Worm (Caenorhabditis elegans): ENCODE results near the gene iglr-2.
"Not testable (repeated sequence)": the region's sequence is repeated elsewhere in the genome, so short reads cannot be mapped to it uniquely, and the experiment has no call there.

iglr-2 gene

DNA sequence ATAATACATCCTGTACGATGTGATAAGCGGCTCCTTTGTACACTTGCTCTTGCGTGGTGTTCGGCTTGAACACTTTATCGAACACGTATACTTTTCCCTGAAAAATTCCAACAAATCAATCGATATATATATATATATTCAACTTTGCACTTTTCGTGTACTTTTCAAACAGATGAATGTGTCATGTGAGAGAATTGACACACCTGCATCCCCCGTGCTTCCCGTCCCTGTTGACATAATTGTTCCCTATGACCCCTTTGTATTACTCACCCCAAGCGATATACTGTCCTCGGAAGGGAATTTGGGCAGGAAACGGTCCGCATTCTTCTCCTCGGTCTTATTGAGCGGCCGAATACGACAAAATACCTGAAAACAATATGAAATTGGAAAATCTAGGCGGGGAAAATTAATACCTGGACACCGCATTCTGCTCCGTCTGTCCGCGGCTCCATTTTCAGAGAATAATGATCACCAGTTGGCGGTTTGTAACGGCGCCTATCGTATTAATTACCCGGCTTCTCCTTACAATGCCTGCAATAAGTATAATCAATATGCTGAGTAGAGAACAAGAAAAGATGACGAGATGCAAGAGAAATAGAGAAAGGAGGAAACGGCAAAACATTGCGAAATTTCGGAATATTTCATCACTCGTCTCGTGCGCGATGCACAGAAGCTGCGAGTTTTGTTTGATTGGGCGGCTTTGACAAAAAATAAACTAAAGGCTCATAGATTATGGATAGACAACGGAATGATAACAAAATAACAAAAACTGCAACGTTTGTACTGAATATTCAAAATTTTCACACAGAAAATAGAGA, 23.7 kb upstream of the iglr-2 start, which contains the start of gene unc-116 (continued):
- peak; percentile 44 for TF ChIP-seq ceh-48 (tag; optimal IDR thresholded peaks at IDR 0.05)
- no peak for TF ChIP-seq C38D4.7 (GFP tag; optimal IDR thresholded peaks at IDR 0.05)
- no peak for TF ChIP-seq lim-6 (tag; optimal IDR thresholded peaks at IDR 0.05)
- peak; percentile 47 for TF ChIP-seq ama-1 (optimal IDR thresholded peaks at IDR 0.05)
- TF ChIP-seq unc-42 (tag; optimal IDR thresholded peaks at IDR 0.05) = peak; percentile 3
- peak; percentile 59 for TF ChIP-seq unc-55 (GFP tag; optimal IDR thresholded peaks at IDR 0.05)
- TF ChIP-seq Y22D7AL.16 (tag; optimal IDR thresholded peaks at IDR 0.05) = no peak
- no peak for TF ChIP-seq ceh-9 (tag; optimal IDR thresholded peaks at IDR 0.05)
- no peak for TF ChIP-seq tbx-7 (tag; optimal IDR thresholded peaks at IDR 0.05)

DNA sequence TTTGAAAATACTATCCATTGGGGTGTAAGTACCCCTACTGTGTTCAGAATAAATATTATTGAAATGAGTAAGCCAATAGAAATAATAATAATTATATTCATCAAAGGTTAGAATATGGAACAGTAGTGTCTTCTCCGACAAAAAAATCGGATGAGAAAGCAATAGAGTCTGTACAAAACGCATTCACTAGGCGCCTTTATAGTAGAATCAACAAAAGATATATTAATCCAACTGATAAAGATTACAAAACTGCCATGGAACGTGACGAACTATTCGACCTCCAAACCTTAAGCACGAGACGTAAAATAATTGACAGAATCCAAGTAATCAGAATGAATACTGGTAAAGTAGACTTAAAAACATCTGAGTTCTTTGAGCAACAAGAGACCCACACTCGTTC, 16.7 kb upstream of the iglr-2 start, which contains the start of gene clc-29:
Gene clc-29 (minus strand): TSS at position 101 of the 400 bp plus-strand sequence.
- not testable (repeated sequence) for TF ChIP-seq sdc-2 (tag; optimal IDR thresholded peaks at IDR 0.05); pha-2 (tag; optimal IDR thresholded peaks at IDR 0.05); fkh-10 (GFP tag; optimal IDR thresholded peaks at IDR 0.05)

DNA sequence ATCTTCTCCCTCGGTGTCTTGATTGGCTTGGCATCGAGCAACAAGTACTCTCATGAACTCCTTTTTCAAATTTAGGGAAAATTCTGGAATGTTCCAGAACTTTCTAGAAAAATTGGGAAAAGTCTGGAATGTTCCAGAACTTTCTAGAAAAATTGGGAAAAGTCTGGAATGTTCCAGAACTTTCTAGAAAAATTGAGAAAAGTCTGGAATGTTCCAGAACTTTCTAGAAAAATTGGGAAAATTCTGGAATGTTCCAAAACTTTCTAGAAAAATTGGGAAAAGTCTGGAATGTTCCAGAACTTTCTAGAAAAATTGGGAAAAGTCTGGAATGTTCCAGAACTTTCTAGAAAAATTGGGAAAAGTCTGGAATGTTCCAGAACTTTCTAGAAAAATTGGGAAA, 13.2 kb upstream of the iglr-2 start, which contains the start of gene ZC262.7:
Gene ZC262.7 (minus strand): TSS at position 54 of the 400 bp plus-strand sequence.
- TF ChIP-seq unc-3 (GFP tag; conservative IDR thresholded peaks at IDR 0.05); unc-3 (tag; optimal IDR thresholded peaks at IDR 0.05); unc-86 (tag; optimal IDR thresholded peaks at IDR 0.05); tbx-7 (tag; optimal IDR thresholded peaks at IDR 0.05): not testable (repeated sequence)

- not testable (repeated sequence) for TF ChIP-seq ceh-6 (GFP tag; optimal IDR thresholded peaks at IDR 0.05); dmd-4 (tag; optimal IDR thresholded peaks at IDR 0.05; ENCODE audit: borderline replicate concordance); sox-4 (tag; optimal IDR thresholded peaks at IDR 0.05)
Measured at ce11 chrIII:8339372-8339771, 8.3 kb upstream of the iglr-2 start, which contains the start of gene clc-28. Gene clc-28, minus strand, starts transcription at chrIII:8339472.

- no peak for TF ChIP-seq hlh-30 (tag; optimal IDR thresholded peaks at IDR 0.05; ENCODE audit: insufficient read depth)
- TF ChIP-seq hlh-15 (tag; optimal IDR thresholded peaks at IDR 0.05) = no peak
- no peak for TF ChIP-seq pha-4 (tag; optimal IDR thresholded peaks at IDR 0.05)
- no peak for TF ChIP-seq ceh-45 (GFP tag; IDR thresholded peaks at IDR 0.05)
- TF ChIP-seq ceh-19 (GFP tag; optimal IDR thresholded peaks at IDR 0.05) = no peak
- no peak for TF ChIP-seq hlh-6 (tag; optimal IDR thresholded peaks at IDR 0.05)
- no peak for TF ChIP-seq unc-55 (GFP tag; optimal IDR thresholded peaks at IDR 0.05)
- no peak for TF ChIP-seq Y22D7AL.16 (tag; optimal IDR thresholded peaks at IDR 0.05)
- TF ChIP-seq K09A11.1 (tag; optimal IDR thresholded peaks at IDR 0.05; ENCODE audit: insufficient read depth) = no peak
- TF ChIP-seq unc-42 (tag; optimal IDR thresholded peaks at IDR 0.05) = no peak
- no peak for TF ChIP-seq che-1 (tag; optimal IDR thresholded peaks at IDR 0.05)
- TF ChIP-seq syd-9 (tag; optimal IDR thresholded peaks at IDR 0.05) = no peak
- no peak for TF ChIP-seq ets-4 (tag; optimal IDR thresholded peaks at IDR 0.05)
- TF ChIP-seq ttx-3 (tag; optimal IDR thresholded peaks at IDR 0.05) = no peak
- no peak for TF ChIP-seq unc-3 (GFP tag; conservative IDR thresholded peaks at IDR 0.05)
- TF ChIP-seq unc-3 (tag; optimal IDR thresholded peaks at IDR 0.05) = no peak
- TF ChIP-seq dmd-4 (tag; optimal IDR thresholded peaks at IDR 0.05; ENCODE audit: borderline replicate concordance) = no peak
- TF ChIP-seq tbx-2 (tag; optimal IDR thresholded peaks at IDR 0.05) = no peak
- no peak for TF ChIP-seq sdc-2 (tag; optimal IDR thresholded peaks at IDR 0.05)
Measured at ce11 chrIII:8334432-8334831, 3.3 kb upstream of the iglr-2 start, which contains the start of gene ZC262.4. Gene ZC262.4, minus strand, starts transcription at chrIII:8334532.
